Worm (Caenorhabditis elegans): ENCODE measurements around the gene C03B1.13.
A peak's percentile ranks its signal among the peaks of the same experiment; 100 is the strongest.

The C03B1.13 gene

ce11 chrX:6319546-6319945 lies 18.3 kb downstream of the C03B1.13 start, which contains the start of gene chtb-3:
Gene chtb-3 (minus strand): TSS chrX:6319646.
- TF ChIP-seq sem-4 (tag; optimal IDR thresholded peaks at IDR 0.05), result no peak
- no peak for TF ChIP-seq alr-1 (tag; optimal IDR thresholded peaks at IDR 0.05)
- TF ChIP-seq lin-39 (tag; optimal IDR thresholded peaks at IDR 0.05), result no peak
- TF ChIP-seq lin-11 (tag; optimal IDR thresholded peaks at IDR 0.05), result no peak
- no peak for TF ChIP-seq unc-62 (GFP tag; optimal IDR thresholded peaks at IDR 0.05)
- no peak for TF ChIP-seq mbf-1 (tag; optimal IDR thresholded peaks at IDR 0.05)
- TF ChIP-seq F13H6.1 (tag; optimal IDR thresholded peaks at IDR 0.05), result no peak
- no peak for TF ChIP-seq unc-39 (tag; optimal IDR thresholded peaks at IDR 0.05)

ce11 chrX:6318803-6319202 lies 19.0 kb downstream of the C03B1.13 start:
- TF ChIP-seq fos-1 (tag; optimal IDR thresholded peaks at IDR 0.05), result peak; percentile 28
- peak; percentile 21 for TF ChIP-seq sma-3 (GFP tag; optimal IDR thresholded peaks at IDR 0.05)
- TF ChIP-seq elt-1 (tag; optimal IDR thresholded peaks at IDR 0.05), result no peak
- TF ChIP-seq sma-9 (GFP tag; optimal IDR thresholded peaks at IDR 0.05), result peak; percentile 81
- no peak for TF ChIP-seq sma-9 (tag; optimal IDR thresholded peaks at IDR 0.05)
- peak; percentile 28 for TF ChIP-seq ceh-16 (tag; optimal IDR thresholded peaks at IDR 0.05)
- peak; percentile 43 for TF ChIP-seq egl-27 (tag; optimal IDR thresholded peaks at IDR 0.05)

DNA sequence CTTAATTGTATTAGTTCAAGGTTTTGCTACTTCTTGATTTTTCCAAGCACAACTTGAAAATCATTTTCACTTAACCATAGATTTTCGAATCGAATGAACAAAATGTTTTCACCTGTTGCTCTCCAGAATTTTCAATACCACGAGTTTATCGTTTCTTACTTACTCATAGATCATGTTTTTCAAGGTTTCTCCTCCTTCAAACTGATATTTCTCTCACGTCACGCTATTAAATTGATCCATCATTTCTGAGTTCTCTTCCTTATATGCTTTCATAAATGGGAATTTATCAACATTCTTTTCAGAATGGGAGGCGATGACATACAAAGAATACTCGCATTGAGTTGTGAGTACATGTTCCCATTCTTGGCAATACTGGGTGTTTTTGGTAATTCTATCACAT lies 26.5 kb downstream of the C03B1.13 start, which contains the start of gene npr-38:
Gene npr-38, plus strand, starts transcription at position 301 of the 400 bp plus-strand sequence.
- TF ChIP-seq F13H6.1 (tag; optimal IDR thresholded peaks at IDR 0.05), result no peak
- TF ChIP-seq blmp-1 (tag; optimal IDR thresholded peaks at IDR 0.05; ENCODE audit: insufficient read depth), result no peak
- TF ChIP-seq C34F6.9 (tag; optimal IDR thresholded peaks at IDR 0.05), result no peak
- TF ChIP-seq nhr-6 (tag; optimal IDR thresholded peaks at IDR 0.05), result no peak
- no peak for TF ChIP-seq nhr-23 (tag; optimal IDR thresholded peaks at IDR 0.05)
- TF ChIP-seq unc-39 (tag; optimal IDR thresholded peaks at IDR 0.05), result no peak
- no peak for TF ChIP-seq nhr-129 (tag; optimal IDR thresholded peaks at IDR 0.05)
- no peak for TF ChIP-seq unc-55 (GFP tag; optimal IDR thresholded peaks at IDR 0.05)
- TF ChIP-seq nhr-11 (tag; optimal IDR thresholded peaks at IDR 0.05), result no peak
- no peak for TF ChIP-seq peb-1 (tag; optimal IDR thresholded peaks at IDR 0.05)
- TF ChIP-seq unc-62 (GFP tag; optimal IDR thresholded peaks at IDR 0.05), result no peak
- no peak for TF ChIP-seq zag-1 (tag; optimal IDR thresholded peaks at IDR 0.05)
- no peak for TF ChIP-seq nhr-77 (tag; optimal IDR thresholded peaks at IDR 0.05)
- TF ChIP-seq mbf-1 (tag; optimal IDR thresholded peaks at IDR 0.05), result no peak
- TF ChIP-seq ztf-1 (GFP tag; conservative IDR thresholded peaks at IDR 0.05), result no peak
- no peak for TF ChIP-seq crh-2 (tag; optimal IDR thresholded peaks at IDR 0.05)
- TF ChIP-seq egl-27 (tag; optimal IDR thresholded peaks at IDR 0.05), result no peak
- no peak for TF ChIP-seq ama-1 (optimal IDR thresholded peaks at IDR 0.05)

- TF ChIP-seq nhr-129 (tag; optimal IDR thresholded peaks at IDR 0.05) (peak; percentile 25), gmeb-1 (tag; optimal IDR thresholded peaks at IDR 0.05) (no peak)
These were observed 38.1 kb downstream of the C03B1.13 start, which contains the start of gene cest-16 for ce11 chrX:6299641-6300240. Gene cest-16 (plus strand): TSS chrX:6299942.

DNA sequence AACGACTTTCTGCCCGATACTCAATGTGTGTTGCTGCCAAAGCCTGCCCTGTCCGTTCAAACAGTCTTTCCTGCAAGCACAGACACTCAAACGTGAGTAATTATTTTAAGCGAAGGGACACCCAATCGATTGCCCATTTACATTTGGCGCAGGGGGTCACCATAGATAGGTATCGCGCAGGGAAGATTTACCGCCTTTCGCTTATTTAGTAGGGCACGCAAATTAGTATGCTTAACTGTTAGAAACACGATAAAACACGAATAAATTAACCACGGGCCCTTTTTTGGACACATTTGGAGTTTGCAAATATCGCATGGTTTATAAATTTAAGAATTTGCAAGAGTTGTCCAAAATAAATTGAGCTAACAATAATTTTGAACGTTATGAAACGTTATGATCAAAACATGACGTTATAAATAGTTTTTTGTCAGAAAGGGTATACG lies 41.4 kb downstream of the C03B1.13 start:
- TF ChIP-seq lin-11 (tag; optimal IDR thresholded peaks at IDR 0.05), result peak; percentile 99
- TF ChIP-seq unc-55 (GFP tag; optimal IDR thresholded peaks at IDR 0.05), result peak; percentile 100
- TF ChIP-seq fos-1 (tag; optimal IDR thresholded peaks at IDR 0.05), result peak; percentile 99
- TF ChIP-seq lin-39 (tag; optimal IDR thresholded peaks at IDR 0.05), result peak; percentile 93
- TF ChIP-seq ceh-82 (tag; optimal IDR thresholded peaks at IDR 0.05), result peak; percentile 99
- peak; percentile 50 for TF ChIP-seq elt-1 (tag; optimal IDR thresholded peaks at IDR 0.05)
- peak; percentile 50 for TF ChIP-seq peb-1 (tag; optimal IDR thresholded peaks at IDR 0.05)
- peak; percentile 99 for TF ChIP-seq sma-9 (GFP tag; optimal IDR thresholded peaks at IDR 0.05)
- TF ChIP-seq sma-9 (tag; optimal IDR thresholded peaks at IDR 0.05), result peak; percentile 95
- peak; percentile 98 for TF ChIP-seq C34F6.9 (tag; optimal IDR thresholded peaks at IDR 0.05)
- peak; percentile 81 for TF ChIP-seq dmd-4 (tag; optimal IDR thresholded peaks at IDR 0.05)
- TF ChIP-seq mab-5 (tag; optimal IDR thresholded peaks at IDR 0.05), result peak; percentile 99
- peak; percentile 95 for TF ChIP-seq Y55F3AM.14 (GFP tag; optimal IDR thresholded peaks at IDR 0.05)
- peak; percentile 97 for TF ChIP-seq unc-39 (tag; optimal IDR thresholded peaks at IDR 0.05)
- TF ChIP-seq lsy-2 (tag; optimal IDR thresholded peaks at IDR 0.05), result peak; percentile 97
- peak; percentile 82 for TF ChIP-seq blmp-1 (tag; optimal IDR thresholded peaks at IDR 0.05; ENCODE audit: insufficient read depth)
- peak; percentile 56 for TF ChIP-seq ama-1 (optimal IDR thresholded peaks at IDR 0.05)
- peak; percentile 99 for TF ChIP-seq nhr-6 (tag; optimal IDR thresholded peaks at IDR 0.05)
- peak; percentile 84 for TF ChIP-seq ztf-11 (tag; optimal IDR thresholded peaks at IDR 0.05)
- TF ChIP-seq nhr-23 (tag; optimal IDR thresholded peaks at IDR 0.05), result no peak
- TF ChIP-seq ZK546.5 (tag; optimal IDR thresholded peaks at IDR 0.05), result peak; percentile 88
- no peak for TF ChIP-seq alr-1 (tag; optimal IDR thresholded peaks at IDR 0.05)
- TF ChIP-seq nhr-77 (tag; optimal IDR thresholded peaks at IDR 0.05), result peak; percentile 97
- peak; percentile 100 for TF ChIP-seq crh-2 (tag; optimal IDR thresholded peaks at IDR 0.05)
- TF ChIP-seq unc-62 (GFP tag; optimal IDR thresholded peaks at IDR 0.05), result peak; percentile 94
- TF ChIP-seq egl-27 (tag; optimal IDR thresholded peaks at IDR 0.05), result peak; percentile 99
- peak; percentile 100 for TF ChIP-seq nhr-129 (tag; optimal IDR thresholded peaks at IDR 0.05)
- TF ChIP-seq elt-3 (tag; optimal IDR thresholded peaks at IDR 0.05), result peak; percentile 95
- peak; percentile 88 for TF ChIP-seq snpc-4 (tag; optimal IDR thresholded peaks at IDR 0.05)
- peak; percentile 99 for TF ChIP-seq nhr-25 (tag; optimal IDR thresholded peaks at IDR 0.05)
- peak; percentile 95 for TF ChIP-seq ztf-1 (GFP tag; conservative IDR thresholded peaks at IDR 0.05)
- TF ChIP-seq lin-13 (GFP tag; optimal IDR thresholded peaks at IDR 0.05), result peak; percentile 99
- TF ChIP-seq sma-3 (GFP tag; optimal IDR thresholded peaks at IDR 0.05), result peak; percentile 99
- TF ChIP-seq aly-2 (tag; optimal IDR thresholded peaks at IDR 0.05), result peak; percentile 87

Data from whole organism, L2 larva.